Fruit fly (Drosophila melanogaster) whole organism, embryonic: Measurements from ENCODE around the gene Cypl.

Source experiments
- ATbp ChIP-seq: fragments of 200-800 bp; sonication (Bioruptor generic); optimal IDR thresholded peaks from 2 replicates; lab custom pipeline; 2017; ENCODE audit warnings: missing biosample characterization, mild to moderate bottlenecking, missing genetic modification characterization, missing genetic modification reagents
- Ada2b ChIP-seq: fragments of 200-800 bp; sonication (Bioruptor generic); IDR thresholded peaks from 2 replicates; pipeline ENCODE4 v1.3.6; 2022; ENCODE audit warnings: missing biosample characterization, missing genetic modification characterization
- Bgb ChIP-seq: fragments of 200-800 bp; sonication (Bioruptor generic); IDR thresholded peaks from 2 replicates; pipeline ENCODE4 v1.3.6; 2022; ENCODE audit warnings: missing biosample characterization, missing genetic modification characterization; ENCODE audit not compliant: partially characterized antibody
- Blimp-1 ChIP-seq: fragments of 200-800 bp; sonication (Bioruptor generic); optimal IDR thresholded peaks from 3 replicates; lab custom pipeline; 2018; ENCODE audit warnings: missing biosample characterization, missing genetic modification characterization, mild to moderate bottlenecking, moderate library complexity, missing genetic modification reagents
- CG10209 ChIP-seq: fragments of 200-800 bp; sonication (Bioruptor generic); optimal IDR thresholded peaks from 3 replicates; lab custom pipeline; 2017; ENCODE audit warnings: missing biosample characterization, mild to moderate bottlenecking, missing genetic modification characterization, missing genetic modification reagents
- CG11093 ChIP-seq: fragments of 200-800 bp; sonication (Bioruptor generic); IDR thresholded peaks from 3 replicates; pipeline ENCODE4 v1.3.6; 2022; ENCODE audit warnings: missing biosample characterization, missing genetic modification characterization
- CG11560 ChIP-seq: fragments of 200-800 bp; sonication (Bioruptor generic); IDR thresholded peaks from 3 replicates; pipeline ENCODE4 v1.3.6; 2022; ENCODE audit warnings: missing biosample characterization, missing genetic modification characterization
- CG12299 ChIP-seq: fragments of 200-800 bp; sonication (Bioruptor generic); optimal IDR thresholded peaks from 2 replicates; lab custom pipeline; 2018; ENCODE audit warnings: missing biosample characterization, mild to moderate bottlenecking, missing genetic modification characterization
- CG12659 ChIP-seq: fragments of 200-800 bp; sonication (Bioruptor generic); optimal IDR thresholded peaks from 3 replicates; lab custom pipeline; 2017; ENCODE audit warnings: mild to moderate bottlenecking, missing biosample characterization, missing genetic modification reagents, missing genetic modification characterization
- CG13775 ChIP-seq: fragments of 200-800 bp; sonication (Bioruptor generic); optimal IDR thresholded peaks from 3 replicates; lab custom pipeline; 2017; ENCODE audit warnings: missing biosample characterization, mild to moderate bottlenecking, missing genetic modification characterization
- CG15269 ChIP-seq: fragments of 200-800 bp; sonication (Bioruptor generic); optimal IDR thresholded peaks from 2 replicates; lab custom pipeline; 2018; ENCODE audit warnings: missing biosample characterization, mild to moderate bottlenecking, missing genetic modification characterization, moderate library complexity
- CG15601 ChIP-seq: fragments of 200-800 bp; sonication (Bioruptor generic); optimal IDR thresholded peaks from 3 replicates; lab custom pipeline; 2019; ENCODE audit warnings: missing biosample characterization, mild to moderate bottlenecking, missing genetic modification characterization, moderate library complexity
- CG17829 ChIP-seq: fragments of 200-800 bp; optimal IDR thresholded peaks from 2 replicates; lab custom pipeline; 2019; ENCODE audit warnings: missing biosample characterization, mild to moderate bottlenecking, missing genetic modification characterization, moderate library complexity
- CG1832 ChIP-seq: fragments of 200-800 bp; sonication (Bioruptor generic); optimal IDR thresholded peaks from 2 replicates; lab custom pipeline; 2017; ENCODE audit warnings: missing biosample characterization, mild to moderate bottlenecking, missing genetic modification characterization, inconsistent platforms
- CG2199 ChIP-seq: fragments of 200-800 bp; sonication (Bioruptor generic); IDR thresholded peaks from 3 replicates; pipeline ENCODE4 v1.3.6; 2022; ENCODE audit warnings: missing biosample characterization, missing genetic modification characterization
- CG2202 ChIP-seq: fragments of 200-800 bp; sonication (Bioruptor generic); optimal IDR thresholded peaks from 2 replicates; lab custom pipeline; 2018; ENCODE audit warnings: missing biosample characterization, mild to moderate bottlenecking, missing genetic modification characterization
- CG31441 ChIP-seq: fragments of 200-800 bp; sonication (Bioruptor generic); IDR thresholded peaks from 2 replicates; pipeline ENCODE4 v1.3.6; 2022; ENCODE audit warnings: missing biosample characterization, missing genetic modification characterization
- CG34376 ChIP-seq: fragments of 200-800 bp; sonication (Bioruptor generic); optimal IDR thresholded peaks from 2 replicates; lab custom pipeline; 2018; ENCODE audit warnings: missing biosample characterization, mild to moderate bottlenecking, missing genetic modification characterization
- CG4282 ChIP-seq: fragments of 200-800 bp; sonication (Bioruptor generic); optimal IDR thresholded peaks from 2 replicates; lab custom pipeline; 2016; ENCODE audit warnings: missing biosample characterization, missing genetic modification characterization
- CG9727 ChIP-seq: fragments of 200-800 bp; sonication (Bioruptor generic); optimal IDR thresholded peaks from 3 replicates; lab custom pipeline; 2017; ENCODE audit warnings: missing biosample characterization, mild to moderate bottlenecking, missing genetic modification characterization
- CrebB ChIP-seq: fragments of 200-800 bp; sonication (Bioruptor generic); optimal IDR thresholded peaks from 3 replicates; lab custom pipeline; 2018; ENCODE audit warnings: missing biosample characterization, mild to moderate bottlenecking, missing genetic modification characterization
- D19A ChIP-seq: fragments of 200-800 bp; optimal IDR thresholded peaks from 3 replicates; lab custom pipeline; 2019; ENCODE audit warnings: missing biosample characterization, mild to moderate bottlenecking, missing genetic modification characterization, moderate library complexity
- Deaf1 ChIP-seq: fragments of 200-800 bp; optimal IDR thresholded peaks from 3 replicates; lab custom pipeline; 2019; ENCODE audit warnings: missing biosample characterization, mild to moderate bottlenecking, missing genetic modification characterization, moderate library complexity
- Dll ChIP-seq: fragments of 200-800 bp; sonication (Bioruptor generic); IDR thresholded peaks from 4 replicates; pipeline ENCODE4 v1.3.6; 2022; ENCODE audit warnings: missing biosample characterization, missing genetic modification characterization; ENCODE audit not compliant: partially characterized antibody
- ERR ChIP-seq: fragments of 200-800 bp; sonication (Bioruptor generic); optimal IDR thresholded peaks from 2 replicates; lab custom pipeline; 2016; ENCODE audit warnings: missing biosample characterization, missing genetic modification characterization
- Hr78 ChIP-seq, 2 experiments: fragments of 200-800 bp in 1 of 2; fragments of >200 bp in 1 of 2; sonication (Bioruptor generic) in 1 of 2; optimal IDR thresholded peaks; 2 replicates each; lab custom pipeline; 2017 to 2019; ENCODE audit warnings: missing biosample characterization in 2 of 2, missing genetic modification characterization in 2 of 2, mild to moderate bottlenecking in 1 of 2, moderate library complexity in 1 of 2
- MESR4 ChIP-seq: fragments of 200-800 bp; sonication (Bioruptor generic); optimal IDR thresholded peaks from 2 replicates; lab custom pipeline; 2018; ENCODE audit warnings: missing biosample characterization, mild to moderate bottlenecking, missing genetic modification characterization, moderate library complexity
- Meics ChIP-seq: fragments of 200-800 bp; sonication (Bioruptor generic); optimal IDR thresholded peaks from 2 replicates; lab custom pipeline; 2017; ENCODE audit warnings: missing biosample characterization, mild to moderate bottlenecking, missing genetic modification characterization
- NC2α ChIP-seq: fragments of 200-800 bp; sonication (Bioruptor generic); optimal IDR thresholded peaks from 2 replicates; lab custom pipeline; 2016; ENCODE audit warnings: missing biosample characterization, missing genetic modification characterization
- Nf-YB ChIP-seq: fragments of 200-800 bp; sonication (Bioruptor generic); optimal IDR thresholded peaks from 3 replicates; lab custom pipeline; 2019; ENCODE audit warnings: missing biosample characterization, mild to moderate bottlenecking, missing genetic modification characterization, moderate library complexity
- ac ChIP-seq: fragments of 200-800 bp; sonication (Bioruptor generic); optimal IDR thresholded peaks from 3 replicates; lab custom pipeline; 2017; ENCODE audit warnings: missing biosample characterization, mild to moderate bottlenecking, missing genetic modification characterization
- ap ChIP-seq: fragments of 200-800 bp; sonication (Bioruptor generic); IDR thresholded peaks from 2 replicates; pipeline ENCODE4 v1.3.6; 2022; ENCODE audit warnings: missing biosample characterization, missing genetic modification characterization
- bab2 ChIP-seq: fragments of 200-800 bp; sonication (Bioruptor generic); optimal IDR thresholded peaks from 2 replicates; lab custom pipeline; 2016; ENCODE audit warnings: missing biosample characterization, missing genetic modification characterization
- crp ChIP-seq, 2 experiments: fragments of 200-800 bp; sonication (Bioruptor generic); optimal IDR thresholded peaks; 2 replicates in 1 of 2; 3 replicates in 1 of 2; lab custom pipeline; 2017; ENCODE audit warnings: missing biosample characterization in 2 of 2, missing genetic modification characterization in 2 of 2, mild to moderate bottlenecking in 1 of 2, moderate library complexity in 1 of 2
- dimm ChIP-seq: fragments of 200-800 bp; sonication (Bioruptor generic); IDR thresholded peaks from 2 replicates; pipeline ENCODE4 v1.3.6; 2022; ENCODE audit warnings: missing biosample characterization, missing genetic modification characterization
- en ChIP-seq: fragments of 200-800 bp; sonication (Bioruptor generic); optimal IDR thresholded peaks from 2 replicates; lab custom pipeline; 2016; ENCODE audit warnings: missing biosample characterization, missing genetic modification characterization
- fd64A ChIP-seq: fragments of 200-800 bp; sonication (Bioruptor generic); optimal IDR thresholded peaks from 3 replicates; lab custom pipeline; 2018; ENCODE audit warnings: missing biosample characterization, mild to moderate bottlenecking, missing genetic modification characterization
- fu2 ChIP-seq: fragments of 200-800 bp; sonication (Bioruptor generic); optimal IDR thresholded peaks from 2 replicates; lab custom pipeline; 2016; ENCODE audit warnings: missing biosample characterization, missing genetic modification characterization
- gem ChIP-seq: fragments of 200-800 bp; sonication (Bioruptor generic); optimal IDR thresholded peaks from 2 replicates; lab custom pipeline; 2019; ENCODE audit warnings: missing biosample characterization, mild to moderate bottlenecking, missing genetic modification characterization, moderate library complexity
- gro ChIP-seq: fragments of 200-800 bp; sonication (Bioruptor generic); optimal IDR thresholded peaks from 2 replicates; lab custom pipeline; 2016; ENCODE audit warnings: missing biosample characterization, missing genetic modification characterization
- hth ChIP-seq: fragments of >200 bp; optimal IDR thresholded peaks from 2 replicates; lab custom pipeline; 2017; ENCODE audit warnings: inconsistent platforms
- kni ChIP-seq: fragments of 200-800 bp; sonication (Bioruptor generic); optimal IDR thresholded peaks from 3 replicates; lab custom pipeline; 2017; ENCODE audit warnings: mild to moderate bottlenecking, missing biosample characterization, missing genetic modification reagents, missing genetic modification characterization
- lilli ChIP-seq: fragments of 200-800 bp; sonication (Bioruptor generic); optimal IDR thresholded peaks from 3 replicates; lab custom pipeline; 2016; ENCODE audit warnings: missing biosample characterization, missing genetic modification characterization
- maf-S ChIP-seq: fragments of 200-800 bp; sonication (Bioruptor generic); optimal IDR thresholded peaks from 2 replicates; lab custom pipeline; 2016; ENCODE audit warnings: missing biosample characterization, missing genetic modification characterization
- nau ChIP-seq: fragments of 200-800 bp; sonication (Bioruptor generic); optimal IDR thresholded peaks from 3 replicates; lab custom pipeline; 2017; ENCODE audit warnings: missing biosample characterization, mild to moderate bottlenecking, missing genetic modification characterization, missing genetic modification reagents
- pfk ChIP-seq: fragments of 200-800 bp; sonication (Bioruptor generic); optimal IDR thresholded peaks from 2 replicates; lab custom pipeline; 2018; ENCODE audit warnings: missing biosample characterization, mild to moderate bottlenecking, missing genetic modification characterization, moderate library complexity
- pho ChIP-seq: fragments of 200-800 bp; sonication (Bioruptor generic); optimal IDR thresholded peaks from 2 replicates; lab custom pipeline; 2016; ENCODE audit warnings: missing biosample characterization, missing genetic modification characterization
- scrt ChIP-seq: fragments of 200-800 bp; sonication (Bioruptor generic); optimal IDR thresholded peaks from 2 replicates; lab custom pipeline; 2018; ENCODE audit warnings: missing biosample characterization, mild to moderate bottlenecking, missing genetic modification characterization, moderate library complexity
- ssp ChIP-seq: fragments of 200-800 bp; sonication (Bioruptor generic); IDR thresholded peaks from 2 replicates; pipeline ENCODE4 v1.3.6; 2022; ENCODE audit warnings: missing biosample characterization, missing genetic modification characterization
- tap ChIP-seq: fragments of 200-800 bp; optimal IDR thresholded peaks from 3 replicates; lab custom pipeline; 2019; ENCODE audit warnings: missing biosample characterization, mild to moderate bottlenecking, missing genetic modification characterization, moderate library complexity
- tup ChIP-seq: fragments of 200-800 bp; sonication (Bioruptor generic); optimal IDR thresholded peaks from 2 replicates; lab custom pipeline; 2016; ENCODE audit warnings: missing biosample characterization, mild to moderate bottlenecking, missing genetic modification characterization, moderate library complexity

Cypl gene

DNA sequence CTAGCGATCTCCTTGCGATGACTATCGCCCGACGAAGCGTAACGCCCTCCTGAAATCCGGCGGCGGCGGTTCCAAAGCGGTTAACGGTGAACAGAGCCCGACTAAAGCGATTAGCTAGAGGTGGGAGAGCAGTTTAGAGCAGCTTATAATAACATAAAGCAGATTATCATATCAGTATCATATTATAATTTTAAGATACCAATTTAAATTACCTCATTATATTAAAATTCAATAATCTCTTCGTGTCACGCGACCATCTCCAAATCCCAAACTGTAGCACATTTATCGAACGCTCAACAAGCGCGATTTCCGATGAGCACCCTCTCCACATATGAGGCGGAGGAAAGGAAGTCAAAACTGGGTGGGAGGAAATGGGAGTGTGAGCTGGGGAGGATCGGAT lies 8.9 kb downstream of the Cypl start (continued):
- TF ChIP-seq Dll (GFP tag; lab: Robert Waterston, UW) (peak; percentile 81), gro (GFP tag; lab: Kevin White, UChicago) (no peak), D19A (tag; lab: Kevin White, UChicago) (no peak), CG4282 (GFP tag; lab: Kevin White, UChicago) (no peak), en (GFP tag; lab: Kevin White, UChicago) (no peak), CG31441 (0 out of 2 replicates have a peak, but pooled peaks have one; percentile 25), bab2 (GFP tag; lab: Kevin White, UChicago) (no peak), Blimp-1 (peak; percentile 38), Nf-YB (GFP tag; lab: Kevin White, UChicago) (no peak), CG2199 (GFP tag; lab: Robert Waterston, UW) (no peak), CG10209 (GFP tag; lab: Kevin White, UChicago) (no peak), crp (GFP tag; optimal IDR thresholded peaks at IDR 0.05; lab: Kevin White, UChicago) (no peak), ac (GFP tag; lab: Kevin White, UChicago) (no peak), CG34376 (GFP tag; lab: Kevin White, UChicago) (no peak), CG12299 (tag; lab: Kevin White, UChicago) (no peak), NC2α (GFP tag; lab: Kevin White, UChicago) (no peak), pfk (GFP tag; lab: Kevin White, UChicago) (no peak), CG1832 (GFP tag; lab: Kevin White, UChicago) (no peak), dimm (GFP tag; lab: Robert Waterston, UW) (no peak), Ada2b (GFP tag; lab: Robert Waterston, UW) (no peak), CG2202 (tag; lab: Kevin White, UChicago) (no peak), ERR (GFP tag; lab: Kevin White, UChicago) (no peak), CG15601 (tag; lab: Kevin White, UChicago) (no peak), Bgb (GFP tag; lab: Robert Waterston, UW) (no peak), fd64A (GFP tag; lab: Kevin White, UChicago) (no peak), Hr78 (GFP tag; optimal IDR thresholded peaks at IDR 0.05; lab: Kevin White, UChicago) (no peak), hth (lab: Kevin White, UChicago) (no peak), tup (GFP tag; lab: Kevin White, UChicago) (no peak), MESR4 (GFP tag; lab: Kevin White, UChicago) (no peak), CG11093 (GFP tag; lab: Robert Waterston, UW) (no peak), ATbp (GFP tag; lab: Kevin White, UChicago) (no peak), CG17829 (tag; lab: Kevin White, UChicago) (peak; percentile 34), CG11560 (tag; lab: Robert Waterston, UW) (no peak), kni (GFP tag; lab: Kevin White, UChicago) (no peak), Meics (no peak), nau (GFP tag; lab: Kevin White, UChicago) (no peak), lilli (peak; percentile 8), CrebB (tag; lab: Kevin White, UChicago) (no peak), tap (tag; lab: Kevin White, UChicago) (peak; percentile 3), Deaf1 (no peak), maf-S (GFP tag; lab: Kevin White, UChicago) (no peak), CG13775 (no peak), CG12659 (no peak), CG9727 (peak; percentile 36), ap (GFP tag; lab: Robert Waterston, UW) (0 out of 2 replicates have a peak, but pooled peaks have one; percentile 5), ssp (GFP tag; lab: Robert Waterston, UW) (0 out of 2 replicates have a peak, but pooled peaks have one; percentile 15), scrt (GFP tag; lab: Kevin White, UChicago) (no peak), fu2 (GFP tag; lab: Kevin White, UChicago) (no peak), gem (tag; lab: Kevin White, UChicago) (peak; percentile 35), CG15269 (tag; lab: Kevin White, UChicago) (no peak), pho (GFP tag; lab: Kevin White, UChicago) (no peak)
